Fruit fly (Drosophila melanogaster) whole organism, embryonic: Measurements from ENCODE around the gene aph-1.

Experiments
- CG11398 ChIP-seq: fragments of 200-800 bp; sonication (Bioruptor generic); optimal IDR thresholded peaks from 2 replicates; lab custom pipeline; 2016; ENCODE audit warnings: missing biosample characterization, missing genetic modification characterization
- CG1233 ChIP-seq: fragments of 200-800 bp; sonication (Bioruptor generic); optimal IDR thresholded peaks from 4 replicates; lab custom pipeline; 2018; ENCODE audit warnings: missing biosample characterization, mild to moderate bottlenecking, missing genetic modification characterization
- CG5245 ChIP-seq: fragments of 200-800 bp; sonication (Bioruptor generic); optimal IDR thresholded peaks from 3 replicates; lab custom pipeline; 2016; ENCODE audit warnings: missing biosample characterization, missing genetic modification characterization
- CG6254 ChIP-seq: fragments of 200-800 bp; sonication (Bioruptor generic); optimal IDR thresholded peaks from 3 replicates; lab custom pipeline; 2017; ENCODE audit warnings: mild to moderate bottlenecking, missing biosample characterization, missing genetic modification reagents, missing genetic modification characterization
- Gug ChIP-seq: fragments of 200-800 bp; sonication (Bioruptor generic); IDR thresholded peaks from 4 replicates; pipeline ENCODE4 v1.3.6; 2022; ENCODE audit warnings: missing biosample characterization, missing genetic modification characterization
- NK7.1 ChIP-seq: fragments of 200-800 bp; sonication (Bioruptor generic); optimal IDR thresholded peaks from 3 replicates; lab custom pipeline; 2016; ENCODE audit warnings: missing biosample characterization, missing genetic modification characterization
- al ChIP-seq: fragments of 200-800 bp; sonication (Bioruptor generic); IDR thresholded peaks from 2 replicates; pipeline ENCODE4 v1.3.6; 2022; ENCODE audit warnings: missing biosample characterization, missing genetic modification characterization
- btn ChIP-seq: fragments of 200-800 bp; sonication (Bioruptor generic); optimal IDR thresholded peaks from 2 replicates; lab custom pipeline; 2016; ENCODE audit warnings: missing biosample characterization, missing genetic modification characterization
- gro ChIP-seq: fragments of 200-800 bp; sonication (Bioruptor generic); optimal IDR thresholded peaks from 2 replicates; lab custom pipeline; 2016; ENCODE audit warnings: missing biosample characterization, missing genetic modification characterization
- unpg ChIP-seq: fragments of 200-800 bp; sonication (Bioruptor generic); optimal IDR thresholded peaks from 3 replicates; lab custom pipeline; 2018; ENCODE audit warnings: missing biosample characterization, mild to moderate bottlenecking, missing genetic modification characterization, moderate library complexity

dm6 chr2L:2729882-2730281 lies 36.2 kb upstream of the aph-1 start:
- TF ChIP-seq CG5245 (GFP tag; lab: Kevin White, UChicago) (no peak), CG11398 (GFP tag; lab: Kevin White, UChicago) (no peak), btn (no peak), unpg (GFP tag; lab: Kevin White, UChicago) (peak; percentile 48), Gug (GFP tag; lab: Robert Waterston, UW) (peak; percentile 86; the same call in 3 of the 4 replicates), al (GFP tag; lab: Robert Waterston, UW) (peak; percentile 60), NK7.1 (no peak), CG6254 (no peak), CG1233 (GFP tag; lab: Kevin White, UChicago) (peak; percentile 38), gro (GFP tag; lab: Kevin White, UChicago) (no peak)
